Fruit fly (Drosophila melanogaster) whole organism, embryonic: Measurements from ENCODE around the gene Pka-C3.
A peak's percentile ranks its signal among the peaks of the same experiment; 100 is the strongest.

ENCODE experiments used
- Antp ChIP-seq: fragments of 200-800 bp; sonication (Bioruptor generic); optimal IDR thresholded peaks from 3 replicates; lab custom pipeline; 2016; ENCODE audit warnings: missing biosample characterization, missing genetic modification characterization
- CG10274 ChIP-seq: fragments of 200-800 bp; sonication (Bioruptor generic); optimal IDR thresholded peaks from 3 replicates; lab custom pipeline; 2017; ENCODE audit warnings: missing biosample characterization, mild to moderate bottlenecking, missing genetic modification characterization
- CG10654 ChIP-seq: fragments of 200-800 bp; sonication (Bioruptor generic); optimal IDR thresholded peaks from 2 replicates; lab custom pipeline; 2016; ENCODE audit warnings: missing biosample characterization, missing genetic modification characterization
- CG11085 ChIP-seq: fragments of 200-800 bp; sonication (Bioruptor generic); IDR thresholded peaks from 2 replicates; pipeline ENCODE4 v1.3.6; 2022; ENCODE audit warnings: missing biosample characterization, missing genetic modification characterization
- CG12071 ChIP-seq: fragments of 200-800 bp; sonication (Bioruptor generic); optimal IDR thresholded peaks from 3 replicates; lab custom pipeline; 2018; ENCODE audit warnings: missing biosample characterization, mild to moderate bottlenecking, missing genetic modification characterization
- CG12155 ChIP-seq: fragments of 200-800 bp; sonication (Bioruptor generic); optimal IDR thresholded peaks from 3 replicates; lab custom pipeline; 2016; ENCODE audit warnings: missing biosample characterization, missing genetic modification characterization
- CG12219 ChIP-seq: fragments of 200-800 bp; sonication (Bioruptor generic); optimal IDR thresholded peaks from 3 replicates; lab custom pipeline; 2018; ENCODE audit warnings: missing biosample characterization, mild to moderate bottlenecking, missing genetic modification characterization
- CG12299 ChIP-seq: fragments of 200-800 bp; sonication (Bioruptor generic); optimal IDR thresholded peaks from 2 replicates; lab custom pipeline; 2018; ENCODE audit warnings: missing biosample characterization, mild to moderate bottlenecking, missing genetic modification characterization
- CG1233 ChIP-seq: fragments of 200-800 bp; sonication (Bioruptor generic); optimal IDR thresholded peaks from 4 replicates; lab custom pipeline; 2018; ENCODE audit warnings: missing biosample characterization, mild to moderate bottlenecking, missing genetic modification characterization
- CG12769 ChIP-seq: fragments of 200-800 bp; sonication (Bioruptor generic); optimal IDR thresholded peaks from 2 replicates; lab custom pipeline; 2019; ENCODE audit warnings: missing biosample characterization, mild to moderate bottlenecking, missing genetic modification characterization, moderate library complexity
- CG15073 ChIP-seq: fragments of 200-800 bp; sonication (Bioruptor generic); optimal IDR thresholded peaks from 2 replicates; lab custom pipeline; 2016; ENCODE audit warnings: missing biosample characterization, missing genetic modification characterization
- CG18764 ChIP-seq: fragments of 200-800 bp; sonication (Bioruptor generic); optimal IDR thresholded peaks from 3 replicates; lab custom pipeline; 2016; ENCODE audit warnings: missing biosample characterization, missing genetic modification characterization
- CG2678 ChIP-seq: fragments of 200-800 bp; sonication (Bioruptor generic); optimal IDR thresholded peaks from 3 replicates; lab custom pipeline; 2019; ENCODE audit warnings: missing biosample characterization, mild to moderate bottlenecking, missing genetic modification characterization, moderate library complexity
- CG3995 ChIP-seq: fragments of 200-800 bp; sonication (Bioruptor generic); optimal IDR thresholded peaks from 3 replicates; lab custom pipeline; 2016; ENCODE audit warnings: missing biosample characterization, missing genetic modification characterization
- CG4730 ChIP-seq: fragments of 200-800 bp; sonication (Bioruptor generic); IDR thresholded peaks from 2 replicates; pipeline ENCODE4 v1.3.6; 2022; ENCODE audit warnings: missing biosample characterization, missing genetic modification characterization
- CG8089 ChIP-seq: fragments of 200-800 bp; sonication (Bioruptor generic); optimal IDR thresholded peaks from 3 replicates; lab custom pipeline; 2016; ENCODE audit warnings: missing biosample characterization, missing genetic modification characterization
- CG8281 ChIP-seq: fragments of 200-800 bp; sonication (Bioruptor generic); optimal IDR thresholded peaks from 2 replicates; lab custom pipeline; 2018; ENCODE audit warnings: missing biosample characterization, mild to moderate bottlenecking, missing genetic modification characterization, moderate library complexity
- CG9797 ChIP-seq: fragments of 200-800 bp; sonication (Bioruptor generic); optimal IDR thresholded peaks from 3 replicates; lab custom pipeline; 2018; ENCODE audit warnings: missing biosample characterization, mild to moderate bottlenecking, missing genetic modification characterization
- CG9817 ChIP-seq: fragments of 200-800 bp; sonication (Bioruptor generic); optimal IDR thresholded peaks from 2 replicates; lab custom pipeline; 2018; ENCODE audit warnings: missing biosample characterization, mild to moderate bottlenecking, missing genetic modification characterization, moderate library complexity
- Elba2 ChIP-seq: fragments of 200-800 bp; sonication (Bioruptor generic); optimal IDR thresholded peaks from 3 replicates; lab custom pipeline; 2016; ENCODE audit warnings: missing biosample characterization, missing genetic modification characterization
- Fer1 ChIP-seq: fragments of 200-800 bp; sonication (Bioruptor generic); optimal IDR thresholded peaks from 2 replicates; lab custom pipeline; 2017; ENCODE audit warnings: missing biosample characterization, mild to moderate bottlenecking, missing genetic modification characterization
- Fer2 ChIP-seq: fragments of 200-800 bp; sonication (Bioruptor generic); optimal IDR thresholded peaks from 2 replicates; lab custom pipeline; 2018; ENCODE audit warnings: missing biosample characterization, mild to moderate bottlenecking, missing genetic modification characterization, moderate library complexity
- HLH4C ChIP-seq: fragments of 200-800 bp; sonication (Bioruptor generic); IDR thresholded peaks from 3 replicates; pipeline ENCODE4 v1.3.6; 2022; ENCODE audit warnings: missing biosample characterization, missing genetic modification characterization; ENCODE audit not compliant: partially characterized antibody
- Hand ChIP-seq: fragments of 200-800 bp; sonication (Bioruptor generic); optimal IDR thresholded peaks from 2 replicates; lab custom pipeline; 2017; ENCODE audit warnings: mild to moderate bottlenecking, missing biosample characterization, missing genetic modification reagents, missing genetic modification characterization
- Myb ChIP-seq: fragments of 200-800 bp; sonication (Bioruptor generic); optimal IDR thresholded peaks from 2 replicates; lab custom pipeline; 2016; ENCODE audit warnings: missing biosample characterization, missing genetic modification characterization
- Nf-YA ChIP-seq: fragments of 200-800 bp; sonication (Bioruptor generic); IDR thresholded peaks from 2 replicates; pipeline ENCODE4 v1.3.6; 2022; ENCODE audit warnings: missing biosample characterization, missing genetic modification characterization
- Stat92E ChIP-seq, 3 experiments: fragments of >200 bp in 2 of 3; fragments of 200-800 bp in 1 of 3; sonication (Bioruptor generic) in 1 of 3; optimal IDR thresholded peaks; 2 replicates each; lab custom pipeline; 2017 to 2019; ENCODE audit warnings: missing biosample characterization in 3 of 3, missing genetic modification characterization in 3 of 3, mild to moderate bottlenecking in 1 of 3, moderate library complexity in 1 of 3
- ato ChIP-seq: fragments of 200-800 bp; sonication (Bioruptor generic); IDR thresholded peaks from 2 replicates; pipeline ENCODE4 v1.3.6; 2022; ENCODE audit warnings: missing biosample characterization, missing genetic modification characterization; ENCODE audit not compliant: partially characterized antibody
- cg ChIP-seq: fragments of 200-800 bp; sonication (Bioruptor generic); optimal IDR thresholded peaks from 3 replicates; lab custom pipeline; 2019; ENCODE audit warnings: missing biosample characterization, mild to moderate bottlenecking, missing genetic modification characterization, moderate library complexity
- chif ChIP-seq, 2 experiments: fragments of 200-800 bp; sonication (Bioruptor generic); optimal IDR thresholded peaks; 3 replicates each; lab custom pipeline; 2016; ENCODE audit warnings: missing biosample characterization in 2 of 2, missing genetic modification characterization in 2 of 2
- chinmo ChIP-seq: fragments of 200-800 bp; sonication (Bioruptor generic); IDR thresholded peaks from 4 replicates; pipeline ENCODE4 v1.3.6; 2022; ENCODE audit warnings: missing biosample characterization, missing genetic modification characterization; ENCODE audit not compliant: partially characterized antibody
- fd3F ChIP-seq: fragments of 200-800 bp; sonication (Bioruptor generic); optimal IDR thresholded peaks from 2 replicates; lab custom pipeline; 2018; ENCODE audit warnings: missing biosample characterization, mild to moderate bottlenecking, missing genetic modification characterization, moderate library complexity
- grau ChIP-seq: fragments of 200-800 bp; optimal IDR thresholded peaks from 3 replicates; lab custom pipeline; 2019; ENCODE audit warnings: missing biosample characterization, mild to moderate bottlenecking, missing genetic modification characterization, moderate library complexity
- jing ChIP-seq: fragments of 200-800 bp; sonication (Bioruptor generic); optimal IDR thresholded peaks from 2 replicates; lab custom pipeline; 2018; ENCODE audit warnings: missing biosample characterization, mild to moderate bottlenecking, missing genetic modification characterization
- klu ChIP-seq: fragments of 200-800 bp; sonication (Bioruptor generic); IDR thresholded peaks from 2 replicates; pipeline ENCODE4 v1.3.6; 2022; ENCODE audit warnings: missing biosample characterization, missing genetic modification characterization
- lola ChIP-seq, 3 experiments: fragments of >200 bp in 2 of 3; fragments of 200-800 bp in 1 of 3; sonication (Bioruptor generic) in 1 of 3; optimal IDR thresholded peaks; 2 replicates each; lab custom pipeline; 2017 to 2019; ENCODE audit warnings: missing biosample characterization in 3 of 3, missing genetic modification characterization in 3 of 3, mild to moderate bottlenecking in 1 of 3, moderate library complexity in 1 of 3
- nerfin-1 ChIP-seq: fragments of 200-800 bp; sonication (Bioruptor generic); optimal IDR thresholded peaks from 3 replicates; lab custom pipeline; 2019; ENCODE audit warnings: missing biosample characterization, mild to moderate bottlenecking, missing genetic modification characterization, moderate library complexity
- nmo ChIP-seq: fragments of 200-800 bp; sonication (Bioruptor generic); optimal IDR thresholded peaks from 2 replicates; lab custom pipeline; 2018; ENCODE audit warnings: missing biosample characterization, mild to moderate bottlenecking, missing genetic modification characterization, moderate library complexity
- pan ChIP-seq, 4 experiments: fragments of >200 bp in 3 of 4; fragments of 200-800 bp in 1 of 4; sonication (Bioruptor generic) in 1 of 4; optimal IDR thresholded peaks in 3 of 4; IDR thresholded peaks in 1 of 4; 2 replicates each; pipeline versions ENCODE4 v1.3.6 to Lab custom; 2017 to 2022; ENCODE audit warnings: missing biosample characterization in 2 of 4, missing genetic modification characterization in 2 of 4, mixed read lengths in 1 of 4
- phol ChIP-seq: fragments of 200-800 bp; sonication (Bioruptor generic); optimal IDR thresholded peaks from 3 replicates; lab custom pipeline; 2018; ENCODE audit warnings: missing biosample characterization, mild to moderate bottlenecking, missing genetic modification characterization, moderate library complexity
- sd ChIP-seq: fragments of 200-800 bp; sonication (Bioruptor generic); optimal IDR thresholded peaks from 3 replicates; lab custom pipeline; 2018; ENCODE audit warnings: missing biosample characterization, mild to moderate bottlenecking, missing genetic modification characterization, moderate library complexity
- sr ChIP-seq: fragments of 200-800 bp; sonication (Bioruptor generic); IDR thresholded peaks from 3 replicates; pipeline ENCODE4 v1.3.6; 2022; ENCODE audit warnings: missing biosample characterization, missing genetic modification characterization
- tin ChIP-seq: fragments of 200-800 bp; sonication (Bioruptor generic); optimal IDR thresholded peaks from 3 replicates; lab custom pipeline; 2016; ENCODE audit warnings: missing biosample characterization, missing genetic modification characterization
- tio ChIP-seq: fragments of 200-800 bp; sonication (Bioruptor generic); optimal IDR thresholded peaks from 2 replicates; lab custom pipeline; 2017; ENCODE audit warnings: missing biosample characterization, missing genetic modification characterization, inconsistent platforms

Gene Pka-C3

dm6 chr3L:15999358-16000005 lies 44.9 kb upstream of the Pka-C3 start (continued):
- TF ChIP-seq HLH4C (GFP tag; lab: Robert Waterston, UW), result no peak
- TF ChIP-seq grau, result peak; percentile 79
- peak; percentile 17 for TF ChIP-seq CG18764 (GFP tag; lab: Kevin White, UChicago)
- peak; percentile 85; the same call in 3 of the 4 replicates for TF ChIP-seq chinmo (GFP tag; lab: Robert Waterston, UW)
- TF ChIP-seq ato (GFP tag; lab: Robert Waterston, UW), result no peak
- TF ChIP-seq CG2678 (tag; lab: Kevin White, UChicago), result peak; percentile 65
- TF ChIP-seq CG12219 (GFP tag; lab: Kevin White, UChicago), result peak; percentile 28
- no peak for TF ChIP-seq chif (GFP tag; optimal IDR thresholded peaks at IDR 0.05; lab: Kevin White, UChicago)
- TF ChIP-seq Fer2 (tag; lab: Kevin White, UChicago), result peak; percentile 3
- no peak for TF ChIP-seq CG9797
- TF ChIP-seq CG8089, result no peak
- TF ChIP-seq klu (GFP tag; lab: Robert Waterston, UW), result no peak
- no peak for TF ChIP-seq Antp (GFP tag; lab: Kevin White, UChicago)
- no peak for TF ChIP-seq Myb
- TF ChIP-seq pan (optimal IDR thresholded peaks at IDR 0.05; lab: Kevin White, UChicago), result no peak
- TF ChIP-seq pan (GFP tag; optimal IDR thresholded peaks at IDR 0.05 in 1 of 2, IDR thresholded peaks at IDR 0.05 in 1 of 2), result peak in 1 of 2 experiments; percentile 67
- no peak for TF ChIP-seq CG15073 (GFP tag; lab: Kevin White, UChicago)
- peak; percentile 11 for TF ChIP-seq CG12155 (GFP tag; lab: Kevin White, UChicago)
- TF ChIP-seq tio (GFP tag; lab: Kevin White, UChicago), result peak; percentile 29
- peak; percentile 49 for TF ChIP-seq CG9817 (tag; lab: Kevin White, UChicago)
- peak; percentile 10 for TF ChIP-seq nerfin-1 (tag; lab: Kevin White, UChicago)
- TF ChIP-seq Nf-YA (GFP tag; lab: Robert Waterston, UW), result no peak

- TF ChIP-seq Stat92E (GFP tag; optimal IDR thresholded peaks at IDR 0.05; lab: Kevin White, UChicago) (no peak), Fer1 (GFP tag; lab: Kevin White, UChicago) (no peak), Elba2 (GFP tag; lab: Kevin White, UChicago) (no peak), fd3F (GFP tag; lab: Kevin White, UChicago) (no peak), sd (tag; lab: Kevin White, UChicago) (peak; percentile 84), CG12769 (peak; percentile 55), jing (no peak), CG8281 (tag; lab: Kevin White, UChicago) (peak; percentile 7), sr (GFP tag; lab: Robert Waterston, UW) (peak; percentile 93)
Measured at dm6 chr3L:15998217-15998616, 43.6 kb upstream of the Pka-C3 start.

dm6 chr3L:15996019-15996418 lies 41.4 kb upstream of the Pka-C3 start:
- TF ChIP-seq sd (tag; lab: Kevin White, UChicago) (peak; percentile 96), sr (GFP tag; lab: Robert Waterston, UW) (peak; percentile 74; the same call in 2 of the 3 replicates), Fer1 (GFP tag; lab: Kevin White, UChicago) (no peak)

- TF ChIP-seq CG11085 (no peak), CG4730 (GFP tag; lab: Robert Waterston, UW) (no peak), tin (no peak), cg (GFP tag; lab: Kevin White, UChicago) (no peak), lola (GFP tag; optimal IDR thresholded peaks at IDR 0.05; lab: Kevin White, UChicago) (peak in 1 of 3 experiments; percentile 25), CG1233 (GFP tag; lab: Kevin White, UChicago) (no peak), phol (tag; lab: Kevin White, UChicago) (peak; percentile 37), nmo (GFP tag; lab: Kevin White, UChicago) (no peak), Hand (GFP tag; lab: Kevin White, UChicago) (no peak), CG12071 (GFP tag; lab: Kevin White, UChicago) (no peak), CG12299 (tag; lab: Kevin White, UChicago) (no peak), CG10274 (GFP tag; lab: Kevin White, UChicago) (no peak), CG10654 (GFP tag; lab: Kevin White, UChicago) (no peak), CG3995 (GFP tag; lab: Kevin White, UChicago) (peak; percentile 86)
Measured at dm6 chr3L:15988039-15988546, 33.5 kb upstream of the Pka-C3 start, which contains the start of gene Hip14. Hip14 (plus strand) TSS chr3L:15988236.
